Worm (Caenorhabditis elegans): ENCODE data around the gene F10E9.5.

DNA sequence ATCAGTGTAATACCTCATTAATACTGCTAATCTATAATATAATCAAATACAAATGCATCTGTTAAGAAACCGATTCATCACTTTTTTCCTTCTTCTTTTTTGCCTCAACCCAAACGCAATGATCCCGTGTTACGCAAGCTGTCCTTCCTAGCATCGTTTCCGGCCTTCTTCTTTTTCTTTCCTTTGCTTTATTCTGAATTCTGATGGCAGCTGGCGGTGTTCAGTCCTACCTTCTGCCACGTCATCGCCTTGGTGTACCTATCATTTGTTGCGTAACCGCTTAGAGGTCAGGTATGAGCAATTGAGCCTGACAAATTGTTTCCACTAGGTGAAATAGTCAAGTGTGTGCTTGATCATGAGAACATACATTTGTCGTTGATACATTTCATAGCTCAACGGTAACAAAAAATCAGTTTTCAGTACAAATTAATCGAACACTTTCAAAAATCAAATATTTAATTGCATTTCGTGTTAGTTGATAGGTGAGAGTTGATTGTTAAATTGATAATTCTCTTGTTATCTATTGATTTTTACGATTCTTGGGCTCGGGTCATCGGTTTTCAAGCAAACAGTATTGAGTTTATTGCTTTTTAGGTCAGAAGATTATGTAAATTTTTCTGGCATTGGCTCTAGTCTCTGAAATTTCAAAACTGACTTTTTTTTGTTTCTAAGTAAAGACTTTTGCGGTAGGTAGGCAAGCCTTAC lies 9.0 kb upstream of the F10E9.5 start:
- peak in 1 of 2 experiments; percentile 54 for TF ChIP-seq unc-62 (GFP tag; optimal IDR thresholded peaks at IDR 0.05 in 1 of 2)
- no peak for TF ChIP-seq unc-62 (tag; optimal IDR thresholded peaks at IDR 0.05)
- TF ChIP-seq nhr-28 (tag; optimal IDR thresholded peaks at IDR 0.05) = no peak
- no peak for TF ChIP-seq jun-1 (tag; optimal IDR thresholded peaks at IDR 0.05)
- TF ChIP-seq nhr-10 (tag; optimal IDR thresholded peaks at IDR 0.05) = no peak
- no peak for TF ChIP-seq unc-130 (GFP tag; optimal IDR thresholded peaks at IDR 0.05)
- no peak for TF ChIP-seq mxl-3 (GFP tag; optimal IDR thresholded peaks at IDR 0.05)
- no peak for TF ChIP-seq pqm-1 (tag; optimal IDR thresholded peaks at IDR 0.05)
- no peak for TF ChIP-seq mep-1 (tag; optimal IDR thresholded peaks at IDR 0.05)
- no peak for TF ChIP-seq ztf-11 (tag; optimal IDR thresholded peaks at IDR 0.05)
- TF ChIP-seq mdt-29 (GFP tag; IDR thresholded peaks at IDR 0.05) = no peak
- no peak for TF ChIP-seq fkh-10 (GFP tag; optimal IDR thresholded peaks at IDR 0.05)
- no peak for TF ChIP-seq lsy-2 (tag; optimal IDR thresholded peaks at IDR 0.05)
- no peak for TF ChIP-seq lin-13 (GFP tag; optimal IDR thresholded peaks at IDR 0.05)
